Fruit fly (Drosophila melanogaster) whole organism, embryonic: ENCODE data around the gene CG43135.

Experiments used
- CG11398 ChIP-seq: fragments of 200-800 bp; sonication (Bioruptor generic); optimal IDR thresholded peaks from 2 replicates; lab custom pipeline; 2016; ENCODE audit warnings: missing biosample characterization, missing genetic modification characterization
- CG11504 ChIP-seq: fragments of 200-800 bp; sonication (Bioruptor generic); optimal IDR thresholded peaks from 3 replicates; lab custom pipeline; 2019; ENCODE audit warnings: missing biosample characterization, mild to moderate bottlenecking, missing genetic modification characterization, moderate library complexity
- CG11696 ChIP-seq: fragments of 200-800 bp; sonication (Bioruptor generic); IDR thresholded peaks from 2 replicates; pipeline ENCODE4 v1.3.6; 2022; ENCODE audit warnings: missing biosample characterization, missing genetic modification characterization
- CG11723 ChIP-seq: fragments of 200-800 bp; sonication (Bioruptor generic); optimal IDR thresholded peaks from 2 replicates; lab custom pipeline; 2017; ENCODE audit warnings: missing biosample characterization, mild to moderate bottlenecking, missing genetic modification characterization
- CG14965 ChIP-seq: fragments of 200-800 bp; sonication (Bioruptor generic); optimal IDR thresholded peaks from 2 replicates; lab custom pipeline; 2016; ENCODE audit warnings: missing biosample characterization, missing genetic modification characterization, borderline replicate concordance
- CG17361 ChIP-seq: fragments of 200-800 bp; sonication (Bioruptor generic); IDR thresholded peaks from 3 replicates; pipeline ENCODE4 v1.3.6; 2022; ENCODE audit warnings: missing biosample characterization, missing genetic modification characterization
- CG3163 ChIP-seq: fragments of 200-800 bp; sonication (Bioruptor generic); optimal IDR thresholded peaks from 3 replicates; lab custom pipeline; 2016; ENCODE audit warnings: missing biosample characterization, missing genetic modification characterization
- CG33213 ChIP-seq: fragments of 200-800 bp; sonication (Bioruptor generic); optimal IDR thresholded peaks from 3 replicates; lab custom pipeline; 2016; ENCODE audit warnings: missing biosample characterization, missing genetic modification characterization
- CG3726 ChIP-seq: fragments of 200-800 bp; sonication (Bioruptor generic); IDR thresholded peaks from 3 replicates; pipeline ENCODE4, ENCODE4 v1.3.6; 2022; ENCODE audit warnings: missing biosample characterization, missing genetic modification characterization
- CG3847 ChIP-seq: fragments of 200-800 bp; sonication (Bioruptor generic); IDR thresholded peaks from 2 replicates; pipeline ENCODE4 v1.3.6; 2022; ENCODE audit warnings: missing biosample characterization, missing genetic modification characterization
- CTCF ChIP-seq: fragments of 200-800 bp; sonication (Bioruptor generic); optimal IDR thresholded peaks from 2 replicates; lab custom pipeline; 2017; ENCODE audit warnings: missing biosample characterization, mild to moderate bottlenecking, missing genetic modification characterization, moderate library complexity
- Dek ChIP-seq: fragments of 200-800 bp; sonication (Bioruptor generic); optimal IDR thresholded peaks from 3 replicates; lab custom pipeline; 2019; ENCODE audit warnings: missing biosample characterization, mild to moderate bottlenecking, missing genetic modification characterization, moderate library complexity
- Doc3 ChIP-seq: fragments of 200-800 bp; sonication (Bioruptor generic); IDR thresholded peaks from 3 replicates; pipeline ENCODE4 v1.3.6; 2022; ENCODE audit warnings: missing biosample characterization, missing genetic modification characterization; ENCODE audit not compliant: partially characterized antibody
- Eip74EF ChIP-seq, 2 experiments: fragments of 200-800 bp in 1 of 2; fragments of >200 bp in 1 of 2; sonication (Bioruptor generic) in 1 of 2; optimal IDR thresholded peaks; 2 replicates each; lab custom pipeline; 2017 to 2019; ENCODE audit warnings: missing biosample characterization in 2 of 2, missing genetic modification characterization in 2 of 2, mild to moderate bottlenecking in 1 of 2, moderate library complexity in 1 of 2
- Max ChIP-seq: fragments of 200-800 bp; sonication (Bioruptor generic); optimal IDR thresholded peaks from 2 replicates; lab custom pipeline; 2016; ENCODE audit warnings: missing biosample characterization, mild to moderate bottlenecking, missing genetic modification characterization
- ewg ChIP-seq: fragments of 200-800 bp; sonication (Bioruptor generic); optimal IDR thresholded peaks from 3 replicates; lab custom pipeline; 2017; ENCODE audit warnings: mild to moderate bottlenecking, missing biosample characterization, missing genetic modification reagents, missing genetic modification characterization
- ham ChIP-seq: fragments of 200-800 bp; sonication (Bioruptor generic); IDR thresholded peaks from 2 replicates; pipeline ENCODE4 v1.3.6; 2022; ENCODE audit warnings: missing biosample characterization, missing genetic modification characterization
- kah ChIP-seq: fragments of 200-800 bp; sonication (Bioruptor generic); optimal IDR thresholded peaks from 2 replicates; lab custom pipeline; 2018; ENCODE audit warnings: missing biosample characterization, mild to moderate bottlenecking, missing genetic modification characterization
- klu ChIP-seq: fragments of 200-800 bp; sonication (Bioruptor generic); IDR thresholded peaks from 2 replicates; pipeline ENCODE4 v1.3.6; 2022; ENCODE audit warnings: missing biosample characterization, missing genetic modification characterization
- lmd ChIP-seq: fragments of 200-800 bp; sonication (Bioruptor generic); IDR thresholded peaks from 2 replicates; pipeline ENCODE4 v1.3.6; 2022; ENCODE audit warnings: missing biosample characterization, missing genetic modification characterization
- nerfin-1 ChIP-seq: fragments of 200-800 bp; sonication (Bioruptor generic); optimal IDR thresholded peaks from 3 replicates; lab custom pipeline; 2019; ENCODE audit warnings: missing biosample characterization, mild to moderate bottlenecking, missing genetic modification characterization, moderate library complexity
- p53 ChIP-seq: fragments of 200-800 bp; sonication (Bioruptor generic); optimal IDR thresholded peaks from 2 replicates; lab custom pipeline; 2016; ENCODE audit warnings: missing biosample characterization, missing genetic modification characterization
- phol ChIP-seq: fragments of 200-800 bp; sonication (Bioruptor generic); optimal IDR thresholded peaks from 3 replicates; lab custom pipeline; 2018; ENCODE audit warnings: missing biosample characterization, mild to moderate bottlenecking, missing genetic modification characterization, moderate library complexity
- scrt ChIP-seq: fragments of 200-800 bp; sonication (Bioruptor generic); optimal IDR thresholded peaks from 2 replicates; lab custom pipeline; 2018; ENCODE audit warnings: missing biosample characterization, mild to moderate bottlenecking, missing genetic modification characterization, moderate library complexity
- sens ChIP-seq: fragments of 200-800 bp; sonication (Bioruptor generic); peaks from one replicate; lab custom pipeline; 2016; ENCODE audit warnings: missing biosample characterization, missing genetic modification characterization
- tx ChIP-seq: fragments of 200-800 bp; sonication (Bioruptor generic); optimal IDR thresholded peaks from 2 replicates; lab custom pipeline; 2016; ENCODE audit warnings: missing biosample characterization, missing genetic modification characterization

Gene CG43135

DNA sequence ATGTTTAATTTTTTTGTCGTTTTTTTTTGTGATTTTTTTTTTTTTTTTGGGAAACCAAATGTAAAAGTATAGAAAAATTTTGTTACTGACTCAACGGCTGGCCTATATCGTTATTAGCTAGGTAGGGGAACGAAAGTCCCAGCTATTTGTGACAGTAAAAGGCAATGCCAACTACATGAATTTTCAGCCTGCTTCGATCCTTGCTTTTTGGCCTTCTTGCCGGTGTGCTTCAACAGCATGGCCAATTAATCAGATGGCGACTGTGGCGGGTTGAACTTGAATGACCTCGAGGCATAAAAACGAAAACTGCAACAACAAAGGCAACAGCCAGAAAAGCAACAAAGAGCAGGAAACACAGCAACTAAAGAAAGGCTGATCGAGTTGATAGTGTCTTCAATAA, 29.7 kb downstream of the CG43135 start, which contains the start of gene CG15578:
Gene CG15578 (minus strand): TSS at position 101 of the 400 bp plus-strand sequence.
- TF ChIP-seq CG3163 (GFP tag; lab: Kevin White, UChicago) (no peak), CG17361 (GFP tag; lab: Robert Waterston, UW) (no peak), p53 (no peak), sens (GFP tag; lab: Kevin White, UChicago) (no peak), lmd (no peak), klu (no peak), Doc3 (GFP tag; lab: Robert Waterston, UW) (no peak), ham (GFP tag; lab: Robert Waterston, UW) (no peak), CG11723 (no peak), Eip74EF (GFP tag; optimal IDR thresholded peaks at IDR 0.05; lab: Kevin White, UChicago) (no peak), CG3847 (GFP tag; lab: Robert Waterston, UW) (no peak), tx (GFP tag; lab: Kevin White, UChicago) (no peak), Max (GFP tag; lab: Kevin White, UChicago) (no peak), CG3726 (no peak), CG11696 (GFP tag; lab: Robert Waterston, UW) (no peak)

DNA sequence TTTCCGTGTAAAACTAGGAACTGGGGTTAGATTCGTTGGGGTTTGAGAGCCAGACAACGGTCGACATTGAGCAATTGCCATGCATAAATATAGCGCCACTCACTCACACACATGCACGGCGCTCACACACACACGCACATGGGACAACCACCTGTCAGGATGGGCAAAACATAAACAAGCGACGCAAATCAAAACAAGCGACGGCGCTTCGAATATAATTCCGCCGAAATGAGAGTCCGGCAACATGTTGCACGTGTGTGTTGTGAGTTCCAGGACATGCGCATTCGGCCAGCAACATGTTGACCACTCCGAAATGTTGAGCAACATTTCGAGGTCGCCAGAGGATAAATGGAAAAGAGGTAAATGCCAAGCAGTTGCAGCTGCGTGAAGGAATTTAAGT, 32.6 kb downstream of the CG43135 start:
- TF ChIP-seq CG33213 (no peak), scrt (peak; percentile 75), Dek (tag; lab: Kevin White, UChicago) (no peak), CG11504 (tag; lab: Kevin White, UChicago) (peak; percentile 97), ewg (GFP tag; lab: Kevin White, UChicago) (peak; percentile 7), nerfin-1 (peak; percentile 25), kah (peak; percentile 67)

DNA sequence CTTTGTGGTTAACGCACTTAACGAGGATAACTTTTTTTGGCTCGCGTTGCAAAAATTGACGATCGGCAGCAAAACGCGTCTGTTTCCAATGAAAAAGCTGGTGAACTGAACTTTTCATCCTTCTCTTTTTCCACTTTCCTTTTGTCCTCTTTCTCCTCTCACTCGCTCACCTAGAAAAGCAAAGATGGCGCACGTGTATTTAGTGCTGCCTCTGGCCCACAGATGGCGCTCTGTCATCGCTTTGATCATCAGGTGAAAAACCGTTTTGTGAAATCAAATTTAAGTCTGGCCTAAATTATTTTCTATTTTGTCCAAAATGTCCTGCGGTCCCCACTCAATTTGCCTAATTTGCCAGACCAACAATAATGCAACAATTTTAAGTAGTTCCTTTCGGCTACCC, 45.2 kb downstream of the CG43135 start:
- TF ChIP-seq CTCF (GFP tag; lab: Kevin White, UChicago) (peak; percentile 80), CG14965 (GFP tag; lab: Kevin White, UChicago) (peak; percentile 80), phol (tag; lab: Kevin White, UChicago) (peak; percentile 55), CG11398 (GFP tag; lab: Kevin White, UChicago) (no peak)
